Fruit fly (Drosophila melanogaster): ENCODE measurements around the gene Clp.

Clp gene

DNA sequence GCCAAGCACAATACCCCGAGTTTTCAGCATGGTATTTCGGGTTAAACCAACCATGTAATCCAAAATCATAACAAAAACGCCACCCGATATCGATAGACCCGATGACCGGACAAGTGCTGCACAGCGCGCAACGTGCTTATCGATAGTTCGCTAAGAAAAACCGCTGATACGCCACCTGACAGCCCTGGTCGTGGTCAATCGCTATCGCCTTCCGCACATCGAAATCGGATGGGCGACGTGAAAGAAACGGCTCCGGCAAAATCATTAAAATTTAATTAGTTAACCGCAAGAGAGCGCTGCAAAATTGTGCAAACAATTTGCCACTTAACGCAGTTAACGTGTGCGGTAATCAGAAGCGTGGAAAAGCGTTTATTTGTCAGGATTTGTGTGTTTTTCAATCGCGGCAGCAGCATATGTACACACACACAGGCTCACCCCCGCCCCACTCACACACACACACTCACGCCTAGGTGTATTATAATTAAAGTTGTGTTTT lies 6.1 kb downstream of the Clp start, which contains the start of the genes CG3862 and dock (continued):
- peak; percentile 66 for TF ChIP-seq CG3163 (GFP tag; optimal IDR thresholded peaks at IDR 0.05)
- peak; percentile 54 for TF ChIP-seq HLHmδ (GFP tag; optimal IDR thresholded peaks at IDR 0.05)
- TF ChIP-seq CG4282 (GFP tag; optimal IDR thresholded peaks at IDR 0.05): peak; percentile 34
- peak; percentile 51 for TF ChIP-seq ERR (GFP tag; optimal IDR thresholded peaks at IDR 0.05)
- peak; percentile 31 for TF ChIP-seq CG3065 (GFP tag; optimal IDR thresholded peaks at IDR 0.05)
- peak; percentile 13; the same call in 1 of the 3 replicates for TF ChIP-seq so (GFP tag; IDR thresholded peaks at IDR 0.05)
- peak; percentile 36 for TF ChIP-seq Dek (tag; optimal IDR thresholded peaks at IDR 0.05)
- TF ChIP-seq Fer1 (GFP tag; optimal IDR thresholded peaks at IDR 0.05): peak; percentile 67
- peak; percentile 15 for TF ChIP-seq Spps (tag; optimal IDR thresholded peaks at IDR 0.05)
- peak; percentile 12 for TF ChIP-seq CG18262 (tag; optimal IDR thresholded peaks at IDR 0.05)
- TF ChIP-seq nmo (GFP tag; optimal IDR thresholded peaks at IDR 0.05): peak; percentile 62
- no peak for TF ChIP-seq CG18476 (GFP tag; optimal IDR thresholded peaks at IDR 0.05)
- TF ChIP-seq seq (GFP tag; IDR thresholded peaks at IDR 0.05): no peak
- TF ChIP-seq CG4424 (GFP tag; optimal IDR thresholded peaks at IDR 0.05): peak; percentile 45
- peak; percentile 43 for TF ChIP-seq mirr (GFP tag; optimal IDR thresholded peaks at IDR 0.05)
- TF ChIP-seq da (GFP tag; optimal IDR thresholded peaks at IDR 0.05): peak; percentile 24
- no peak for TF ChIP-seq zf30C (GFP tag; optimal IDR thresholded peaks at IDR 0.05)
- TF ChIP-seq B-H2 (GFP tag; optimal IDR thresholded peaks at IDR 0.05): peak; percentile 50
- no peak for TF ChIP-seq ham (GFP tag; IDR thresholded peaks at IDR 0.05)
- peak; percentile 62 for TF ChIP-seq bigmax (GFP tag; optimal IDR thresholded peaks at IDR 0.05)
- peak; percentile 3 for TF ChIP-seq Bteb2 (GFP tag; optimal IDR thresholded peaks at IDR 0.05)
- TF ChIP-seq NK7.1 (GFP tag; optimal IDR thresholded peaks at IDR 0.05): peak; percentile 58
- TF ChIP-seq mam (GFP tag; optimal IDR thresholded peaks at IDR 0.05): peak; percentile 56
- TF ChIP-seq CG12155 (GFP tag; optimal IDR thresholded peaks at IDR 0.05): peak; percentile 47
- TF ChIP-seq slp2 (GFP tag; optimal IDR thresholded peaks at IDR 0.05): no peak
- peak; percentile 77 for TF ChIP-seq CG11456 (GFP tag; IDR thresholded peaks at IDR 0.05)
- no peak for TF ChIP-seq gsb (GFP tag; IDR thresholded peaks at IDR 0.05)
- TF ChIP-seq CG17385 (GFP tag; optimal IDR thresholded peaks at IDR 0.05): peak; percentile 21
- peak; percentile 17 for TF ChIP-seq kni (GFP tag; optimal IDR thresholded peaks at IDR 0.05)
- TF ChIP-seq CG34376 (GFP tag; optimal IDR thresholded peaks at IDR 0.05): peak; percentile 58
- no peak for TF ChIP-seq Adf1 (GFP tag; IDR thresholded peaks at IDR 0.05)
- TF ChIP-seq ssp (GFP tag; IDR thresholded peaks at IDR 0.05): no peak
- TF ChIP-seq CG1647 (GFP tag; optimal IDR thresholded peaks at IDR 0.05): no peak
- peak; percentile 77; the same call in 2 of the 3 replicates for TF ChIP-seq ci (GFP tag; IDR thresholded peaks at IDR 0.05)
- TF ChIP-seq gem (tag; optimal IDR thresholded peaks at IDR 0.05): peak; percentile 19
- peak; percentile 64 for TF ChIP-seq Max (GFP tag; optimal IDR thresholded peaks at IDR 0.05)
- peak; percentile 12 for TF ChIP-seq pfk (GFP tag; optimal IDR thresholded peaks at IDR 0.05)
- peak; percentile 45; the same call in 1 of the 2 replicates for TF ChIP-seq Xrp1 (GFP tag; IDR thresholded peaks at IDR 0.05)
- no peak for TF ChIP-seq cato (GFP tag; optimal IDR thresholded peaks at IDR 0.05; ENCODE audit: borderline replicate concordance)
- TF ChIP-seq Rx (GFP tag; IDR thresholded peaks at IDR 0.05): 0 out of 2 replicates have a peak, but pooled peaks have one; percentile 21
- peak; percentile 92 for TF ChIP-seq HmgZ (tag; optimal IDR thresholded peaks at IDR 0.05)
- TF ChIP-seq CG1832 (GFP tag; optimal IDR thresholded peaks at IDR 0.05): no peak
- peak; percentile 88 for TF ChIP-seq Dll (GFP tag; IDR thresholded peaks at IDR 0.05; ENCODE audit: partially characterized antibody)
- peak; percentile 66 for TF ChIP-seq dm (GFP tag; optimal IDR thresholded peaks at IDR 0.05)
- TF ChIP-seq YL-1 (GFP tag; optimal IDR thresholded peaks at IDR 0.05): peak; percentile 86
- peak; percentile 33; the same call in 1 of the 3 replicates for TF ChIP-seq H15 (GFP tag; IDR thresholded peaks at IDR 0.05)
- peak; percentile 16 for TF ChIP-seq CG30020 (tag; optimal IDR thresholded peaks at IDR 0.05)
- peak; percentile 45 for TF ChIP-seq Bdp1 (GFP tag; optimal IDR thresholded peaks at IDR 0.05)
- 0 out of 2 replicates have a peak, but pooled peaks have one; percentile 29 for TF ChIP-seq CG14014 (GFP tag; IDR thresholded peaks at IDR 0.05)
- no peak for TF ChIP-seq CG1529 (GFP tag; optimal IDR thresholded peaks at IDR 0.05)
- peak; percentile 50 for TF ChIP-seq Meics (GFP tag; optimal IDR thresholded peaks at IDR 0.05)
